Worm (Caenorhabditis elegans) whole organism, L4/young adult: ENCODE data around the gene lact-2.

Source experiments
- W03F9.2 ChIP-seq: fragments of 150-350 bp; optimal IDR thresholded peaks from 2 replicates; lab custom pipeline; 2014; ENCODE audit warnings: missing biosample characterization, missing genetic modification characterization
- dao-5 ChIP-seq: sonication (generic microtip); optimal IDR thresholded peaks from 2 replicates; lab custom pipeline; 2016; ENCODE audit warnings: missing genotype, missing genetic modification characterization, moderate library complexity, missing compliant biosample characterization
- him-1 ChIP-seq: sonication (generic microtip); optimal IDR thresholded peaks from 2 replicates; lab custom pipeline; 2016; ENCODE audit warnings: missing genotype, missing genetic modification reagents, missing genetic modification characterization, missing compliant biosample characterization

The lact-2 gene

DNA sequence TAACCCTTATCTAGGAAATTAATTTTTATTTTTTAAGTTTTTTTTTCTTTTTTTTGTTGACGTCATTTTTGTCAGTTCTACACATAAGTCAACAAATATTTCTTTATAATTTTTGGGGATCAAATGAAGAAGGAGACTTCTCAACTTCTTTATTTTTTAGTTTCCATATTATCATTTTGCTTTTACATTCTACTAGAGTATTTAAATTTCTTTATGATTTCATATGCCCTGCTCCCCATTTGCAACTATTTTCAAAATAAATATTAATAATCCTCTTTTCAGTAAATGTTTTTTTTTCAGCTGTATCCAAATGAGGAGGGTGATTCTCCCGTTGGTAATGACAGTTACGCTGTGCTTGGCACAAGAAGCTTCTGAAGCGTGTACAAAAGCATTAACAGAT lies 42.7 kb downstream of the lact-2 start, which contains the start of gene phg-1:
TSS of gene phg-1 (plus strand) at position 301 of the 400 bp plus-strand sequence.
- TF ChIP-seq him-1 (tag; lab: Kevin White, UChicago): no peak
- TF ChIP-seq dao-5: no peak
- no peak for TF ChIP-seq W03F9.2 (tag; lab: Kevin White, UChicago)

DNA sequence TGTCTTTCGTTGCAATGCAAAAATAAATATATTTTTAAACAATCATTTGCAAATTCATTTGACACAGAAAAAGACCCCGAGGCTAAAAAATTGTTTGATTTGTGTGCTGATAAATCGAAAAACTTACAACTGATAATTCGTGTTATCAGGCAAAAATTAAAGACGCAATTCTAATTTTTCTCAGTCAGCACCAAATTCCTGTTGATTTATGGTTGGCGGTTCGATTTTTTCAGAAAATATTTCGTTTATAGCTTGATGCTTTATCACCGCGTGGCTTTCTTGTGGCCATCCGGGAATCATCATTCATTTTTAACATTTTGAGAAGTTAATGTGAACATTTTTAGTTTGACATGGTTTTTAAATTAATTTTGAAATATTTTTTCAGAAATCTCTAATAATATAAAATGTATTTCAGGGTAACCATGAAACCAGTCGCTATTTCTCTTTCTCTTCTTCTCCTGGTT lies 44.5 kb downstream of the lact-2 start, which contains the start of gene asah-2:
TSS of gene asah-2 (plus strand) at position 414 of the 464 bp plus-strand sequence.
- TF ChIP-seq dao-5 (no peak), W03F9.2 (tag; lab: Kevin White, UChicago) (no peak), him-1 (tag; lab: Kevin White, UChicago) (no peak)

DNA sequence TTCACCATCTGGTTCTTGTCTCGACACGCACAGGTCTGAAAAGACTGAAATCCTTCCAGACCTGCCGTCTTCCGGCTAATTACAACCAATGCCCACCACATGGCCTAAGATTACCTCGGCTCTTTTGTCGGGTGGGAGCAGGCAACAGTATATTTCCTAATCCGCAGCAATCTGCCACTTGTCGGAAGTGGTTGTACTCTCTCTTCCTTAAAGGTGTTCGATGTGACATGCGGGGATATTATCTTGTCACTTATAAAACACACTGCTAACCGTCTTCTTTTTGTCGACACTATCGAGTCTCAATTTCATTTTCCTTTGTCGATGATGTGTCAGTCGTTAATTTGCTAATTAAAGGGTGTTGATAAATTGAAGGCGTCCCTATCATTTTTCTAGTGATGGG lies 49.4 kb downstream of the lact-2 start, which contains the start of gene F27E5.3:
TSS of gene F27E5.3 (minus strand) at position 101 of the 400 bp plus-strand sequence.
- TF ChIP-seq him-1 (tag; lab: Kevin White, UChicago): no peak
- no peak for TF ChIP-seq W03F9.2 (tag; lab: Kevin White, UChicago)
- TF ChIP-seq dao-5: no peak

DNA sequence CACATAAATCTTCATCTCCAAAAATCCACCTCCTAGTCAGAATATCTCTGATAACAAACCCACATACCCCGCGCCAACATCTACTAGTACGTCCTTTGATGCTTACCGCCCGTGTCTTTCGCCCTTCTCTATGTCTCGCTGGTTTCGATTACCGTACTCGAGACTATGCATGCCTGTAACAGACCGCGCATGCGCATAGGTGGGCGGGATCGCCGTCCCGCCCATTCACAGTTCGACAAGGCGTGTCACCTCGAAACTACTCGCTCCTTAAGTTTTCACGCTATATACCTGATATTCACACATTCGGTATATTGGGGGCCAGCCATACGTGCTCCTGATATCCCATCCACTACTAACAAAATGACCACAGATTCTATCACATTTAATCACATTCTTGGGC lies 51.8 kb downstream of the lact-2 start, which contains the start of gene pax-3:
TSS of gene pax-3 (plus strand) at position 83 of the 400 bp plus-strand sequence.
- no peak for TF ChIP-seq him-1 (tag; lab: Kevin White, UChicago)
- TF ChIP-seq dao-5: no peak
- TF ChIP-seq W03F9.2 (tag; lab: Kevin White, UChicago): no peak

DNA sequence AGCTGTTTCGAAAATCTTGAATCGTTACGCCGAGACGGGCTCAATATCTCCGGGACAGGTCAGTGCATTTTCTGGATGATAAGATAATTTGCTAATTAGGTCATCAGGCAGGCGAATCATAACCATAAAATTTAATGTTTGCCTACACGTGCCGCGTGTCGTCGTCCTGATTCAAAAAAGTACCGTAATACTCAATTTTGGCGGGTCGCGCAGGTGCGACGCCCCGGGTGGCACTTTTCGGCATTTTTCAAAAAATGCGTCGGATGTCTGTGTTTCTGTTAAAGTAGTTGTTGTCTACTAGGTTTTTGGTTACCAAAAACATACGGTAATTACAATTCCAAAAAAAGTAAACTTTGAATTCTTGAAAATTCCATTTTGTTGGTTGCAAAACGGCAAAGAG lies 52.8 kb downstream of the lact-2 start:
- TF ChIP-seq W03F9.2 (tag; lab: Kevin White, UChicago) (no peak), dao-5 (no peak)
